Fruit fly (Drosophila melanogaster) whole organism, embryonic: Measurements from ENCODE around the gene apolpp.
A peak's percentile ranks its signal among the peaks of the same experiment; 100 is the strongest.

Experiments used
- Atf-2 ChIP-seq: fragments of 200-800 bp; sonication (Bioruptor generic); optimal IDR thresholded peaks from 2 replicates; lab custom pipeline; 2016; ENCODE audit warnings: missing biosample characterization, missing genetic modification characterization
- B-H1 ChIP-seq: fragments of 200-800 bp; sonication (Bioruptor generic); IDR thresholded peaks from 3 replicates; pipeline ENCODE4 v1.3.6; 2022; ENCODE audit warnings: missing biosample characterization, missing genetic modification characterization
- CG10321 ChIP-seq: fragments of 200-800 bp; sonication (Bioruptor generic); IDR thresholded peaks from 2 replicates; pipeline ENCODE4 v1.3.6; 2022; ENCODE audit warnings: missing biosample characterization, missing genetic modification characterization
- CG11723 ChIP-seq: fragments of 200-800 bp; sonication (Bioruptor generic); optimal IDR thresholded peaks from 2 replicates; lab custom pipeline; 2017; ENCODE audit warnings: missing biosample characterization, mild to moderate bottlenecking, missing genetic modification characterization
- CG12391 ChIP-seq: fragments of 200-800 bp; sonication (Bioruptor generic); optimal IDR thresholded peaks from 3 replicates; lab custom pipeline; 2018; ENCODE audit warnings: missing biosample characterization, mild to moderate bottlenecking, missing genetic modification characterization, moderate library complexity
- CG14710 ChIP-seq: fragments of 200-800 bp; sonication (Bioruptor generic); optimal IDR thresholded peaks from 3 replicates; lab custom pipeline; 2019; ENCODE audit warnings: missing biosample characterization, mild to moderate bottlenecking, missing genetic modification characterization, moderate library complexity
- CG15011 ChIP-seq: fragments of 200-800 bp; sonication (Bioruptor generic); optimal IDR thresholded peaks from 3 replicates; lab custom pipeline; 2018; ENCODE audit warnings: missing biosample characterization, mild to moderate bottlenecking, missing genetic modification characterization
- CG15601 ChIP-seq: fragments of 200-800 bp; sonication (Bioruptor generic); optimal IDR thresholded peaks from 3 replicates; lab custom pipeline; 2019; ENCODE audit warnings: missing biosample characterization, mild to moderate bottlenecking, missing genetic modification characterization, moderate library complexity
- CG16779 ChIP-seq: fragments of 200-800 bp; sonication (Bioruptor generic); IDR thresholded peaks from 2 replicates; pipeline ENCODE4 v1.3.6; 2022; ENCODE audit warnings: missing biosample characterization, missing genetic modification characterization
- CG16863 ChIP-seq: fragments of 200-800 bp; sonication (Bioruptor generic); optimal IDR thresholded peaks from 3 replicates; lab custom pipeline; 2016; ENCODE audit warnings: missing biosample characterization, missing genetic modification characterization
- CG17361 ChIP-seq: fragments of 200-800 bp; sonication (Bioruptor generic); IDR thresholded peaks from 3 replicates; pipeline ENCODE4 v1.3.6; 2022; ENCODE audit warnings: missing biosample characterization, missing genetic modification characterization
- CG17912 ChIP-seq: fragments of 200-800 bp; sonication (Bioruptor generic); optimal IDR thresholded peaks from 2 replicates; lab custom pipeline; 2018; ENCODE audit warnings: missing biosample characterization, mild to moderate bottlenecking, missing genetic modification characterization
- CG2875 ChIP-seq: fragments of 200-800 bp; sonication (Bioruptor generic); optimal IDR thresholded peaks from 2 replicates; lab custom pipeline; 2017; ENCODE audit warnings: missing biosample characterization, mild to moderate bottlenecking, missing genetic modification characterization, missing genetic modification reagents
- CG3065 ChIP-seq: fragments of 200-800 bp; sonication (Bioruptor generic); optimal IDR thresholded peaks from 2 replicates; lab custom pipeline; 2016; ENCODE audit warnings: missing biosample characterization, missing genetic modification characterization
- CG31365 ChIP-seq: fragments of 200-800 bp; sonication (Bioruptor generic); optimal IDR thresholded peaks from 2 replicates; lab custom pipeline; 2018; ENCODE audit warnings: missing biosample characterization, mild to moderate bottlenecking, missing genetic modification characterization
- CG32532 ChIP-seq: fragments of 200-800 bp; sonication (Bioruptor generic); IDR thresholded peaks from 2 replicates; pipeline ENCODE4 v1.3.6; 2022; ENCODE audit warnings: missing biosample characterization, missing genetic modification characterization
- CG33213 ChIP-seq: fragments of 200-800 bp; sonication (Bioruptor generic); optimal IDR thresholded peaks from 3 replicates; lab custom pipeline; 2016; ENCODE audit warnings: missing biosample characterization, missing genetic modification characterization
- CG33557 ChIP-seq: fragments of 200-800 bp; sonication (Bioruptor generic); optimal IDR thresholded peaks from 2 replicates; lab custom pipeline; 2019; ENCODE audit warnings: missing biosample characterization, mild to moderate bottlenecking, missing genetic modification characterization, moderate library complexity
- CG34376 ChIP-seq: fragments of 200-800 bp; sonication (Bioruptor generic); optimal IDR thresholded peaks from 2 replicates; lab custom pipeline; 2018; ENCODE audit warnings: missing biosample characterization, mild to moderate bottlenecking, missing genetic modification characterization
- CG4617 ChIP-seq: fragments of 200-800 bp; sonication (Bioruptor generic); optimal IDR thresholded peaks from 3 replicates; lab custom pipeline; 2016; ENCODE audit warnings: missing biosample characterization, missing genetic modification characterization, borderline replicate concordance
- CG4730 ChIP-seq: fragments of 200-800 bp; sonication (Bioruptor generic); IDR thresholded peaks from 2 replicates; pipeline ENCODE4 v1.3.6; 2022; ENCODE audit warnings: missing biosample characterization, missing genetic modification characterization
- CG6272 ChIP-seq: fragments of 200-800 bp; sonication (Bioruptor generic); IDR thresholded peaks from 2 replicates; pipeline ENCODE4 v1.3.6; 2022; ENCODE audit warnings: missing biosample characterization, missing genetic modification characterization
- CG6765 ChIP-seq: fragments of 200-800 bp; sonication (Bioruptor generic); optimal IDR thresholded peaks from 3 replicates; lab custom pipeline; 2017; ENCODE audit warnings: missing biosample characterization, mild to moderate bottlenecking, missing genetic modification characterization
- CG7357 ChIP-seq: fragments of 200-800 bp; sonication (Bioruptor generic); IDR thresholded peaks from 3 replicates; pipeline ENCODE4 v1.3.6; 2022; ENCODE audit warnings: missing biosample characterization, missing genetic modification characterization
- CG7745 ChIP-seq: fragments of 200-800 bp; sonication (Bioruptor generic); optimal IDR thresholded peaks from 2 replicates; lab custom pipeline; 2018; ENCODE audit warnings: missing biosample characterization, mild to moderate bottlenecking, missing genetic modification characterization, moderate library complexity
- Chrac-16 ChIP-seq: fragments of 200-800 bp; sonication (Bioruptor generic); optimal IDR thresholded peaks from 3 replicates; lab custom pipeline; 2016; ENCODE audit warnings: missing biosample characterization, missing genetic modification characterization
- CkIIα-i1 ChIP-seq: fragments of 200-800 bp; sonication (Bioruptor generic); IDR thresholded peaks from 2 replicates; pipeline ENCODE4 v1.3.6; 2022; ENCODE audit warnings: missing biosample characterization, missing genetic modification characterization
- ERR ChIP-seq: fragments of 200-800 bp; sonication (Bioruptor generic); optimal IDR thresholded peaks from 2 replicates; lab custom pipeline; 2016; ENCODE audit warnings: missing biosample characterization, missing genetic modification characterization
- H15 ChIP-seq: fragments of 200-800 bp; sonication (Bioruptor generic); IDR thresholded peaks from 3 replicates; pipeline ENCODE4 v1.3.6; 2022; ENCODE audit warnings: missing biosample characterization, missing genetic modification characterization
- H2.0 ChIP-seq: fragments of 200-800 bp; sonication (Bioruptor generic); IDR thresholded peaks from 2 replicates; pipeline ENCODE4 v1.3.6; 2022; ENCODE audit warnings: missing biosample characterization, missing genetic modification characterization
- Hr3 ChIP-seq: fragments of 200-800 bp; sonication (Bioruptor generic); optimal IDR thresholded peaks from 3 replicates; lab custom pipeline; 2016; ENCODE audit warnings: missing biosample characterization, missing genetic modification characterization
- Lim3 ChIP-seq: fragments of 200-800 bp; sonication (Bioruptor generic); IDR thresholded peaks from 2 replicates; pipeline ENCODE4 v1.3.6; 2022; ENCODE audit warnings: missing biosample characterization, missing genetic modification characterization
- MBD-R2 ChIP-seq: fragments of 200-800 bp; sonication (Bioruptor generic); IDR thresholded peaks from 2 replicates; pipeline ENCODE4 v1.3.6; 2022; ENCODE audit warnings: missing biosample characterization, missing genetic modification characterization
- Rx ChIP-seq: fragments of 200-800 bp; sonication (Bioruptor generic); IDR thresholded peaks from 2 replicates; pipeline ENCODE4 v1.3.6; 2022; ENCODE audit warnings: missing biosample characterization, missing genetic modification characterization
- Taf1 ChIP-seq: fragments of 200-800 bp; sonication (Bioruptor generic); IDR thresholded peaks from 2 replicates; pipeline ENCODE4 v1.3.6; 2022; ENCODE audit warnings: missing biosample characterization, missing genetic modification characterization
- Xrp1 ChIP-seq: fragments of 200-800 bp; sonication (Bioruptor generic); IDR thresholded peaks from 2 replicates; pipeline ENCODE4 v1.3.6; 2022; ENCODE audit warnings: missing biosample characterization, missing genetic modification characterization
- amos ChIP-seq: fragments of 200-800 bp; sonication (Bioruptor generic); IDR thresholded peaks from 2 replicates; pipeline ENCODE4 v1.3.6; 2022; ENCODE audit warnings: missing biosample characterization, missing genetic modification characterization; ENCODE audit not compliant: partially characterized antibody
- ap ChIP-seq: fragments of 200-800 bp; sonication (Bioruptor generic); IDR thresholded peaks from 2 replicates; pipeline ENCODE4 v1.3.6; 2022; ENCODE audit warnings: missing biosample characterization, missing genetic modification characterization
- bab2 ChIP-seq: fragments of 200-800 bp; sonication (Bioruptor generic); optimal IDR thresholded peaks from 2 replicates; lab custom pipeline; 2016; ENCODE audit warnings: missing biosample characterization, missing genetic modification characterization
- cad ChIP-seq: fragments of >200 bp; optimal IDR thresholded peaks from 2 replicates; lab custom pipeline; 2017; ENCODE audit warnings: missing biosample characterization, missing genetic modification characterization
- dm ChIP-seq: fragments of 200-800 bp; sonication (Bioruptor generic); optimal IDR thresholded peaks from 3 replicates; lab custom pipeline; 2016; ENCODE audit warnings: missing biosample characterization, missing genetic modification characterization
- dmrt11E ChIP-seq: fragments of 200-800 bp; sonication (Bioruptor generic); optimal IDR thresholded peaks from 3 replicates; lab custom pipeline; 2018; ENCODE audit warnings: missing biosample characterization, mild to moderate bottlenecking, missing genetic modification characterization, moderate library complexity
- fd64A ChIP-seq: fragments of 200-800 bp; sonication (Bioruptor generic); optimal IDR thresholded peaks from 3 replicates; lab custom pipeline; 2018; ENCODE audit warnings: missing biosample characterization, mild to moderate bottlenecking, missing genetic modification characterization
- jigr1 ChIP-seq: fragments of 200-800 bp; sonication (Bioruptor generic); IDR thresholded peaks from 3 replicates; pipeline ENCODE4 v1.3.6; 2022; ENCODE audit warnings: missing biosample characterization, missing genetic modification characterization
- jing ChIP-seq: fragments of 200-800 bp; sonication (Bioruptor generic); optimal IDR thresholded peaks from 2 replicates; lab custom pipeline; 2018; ENCODE audit warnings: missing biosample characterization, mild to moderate bottlenecking, missing genetic modification characterization
- knrl ChIP-seq: fragments of 200-800 bp; sonication (Bioruptor generic); IDR thresholded peaks from 3 replicates; pipeline ENCODE4 v1.3.6; 2022; ENCODE audit warnings: missing biosample characterization, missing genetic modification characterization; ENCODE audit not compliant: partially characterized antibody
- lab ChIP-seq: fragments of 200-800 bp; sonication (Bioruptor generic); optimal IDR thresholded peaks from 3 replicates; lab custom pipeline; 2017; ENCODE audit warnings: missing biosample characterization, missing genetic modification characterization, mild to moderate bottlenecking, moderate library complexity, missing genetic modification reagents
- peb ChIP-seq: fragments of 200-800 bp; sonication (Bioruptor generic); IDR thresholded peaks from 2 replicates; pipeline ENCODE4 v1.3.6; 2022; ENCODE audit warnings: missing biosample characterization, missing genetic modification characterization
- slp2 ChIP-seq: fragments of 200-800 bp; sonication (Bioruptor generic); optimal IDR thresholded peaks from 2 replicates; lab custom pipeline; 2016; ENCODE audit warnings: missing biosample characterization, missing genetic modification characterization
- ssp ChIP-seq: fragments of 200-800 bp; sonication (Bioruptor generic); IDR thresholded peaks from 2 replicates; pipeline ENCODE4 v1.3.6; 2022; ENCODE audit warnings: missing biosample characterization, missing genetic modification characterization
- sug ChIP-seq: fragments of 200-800 bp; optimal IDR thresholded peaks from 2 replicates; lab custom pipeline; 2019; ENCODE audit warnings: missing biosample characterization, mild to moderate bottlenecking, missing genetic modification characterization, moderate library complexity

The apolpp gene

DNA sequence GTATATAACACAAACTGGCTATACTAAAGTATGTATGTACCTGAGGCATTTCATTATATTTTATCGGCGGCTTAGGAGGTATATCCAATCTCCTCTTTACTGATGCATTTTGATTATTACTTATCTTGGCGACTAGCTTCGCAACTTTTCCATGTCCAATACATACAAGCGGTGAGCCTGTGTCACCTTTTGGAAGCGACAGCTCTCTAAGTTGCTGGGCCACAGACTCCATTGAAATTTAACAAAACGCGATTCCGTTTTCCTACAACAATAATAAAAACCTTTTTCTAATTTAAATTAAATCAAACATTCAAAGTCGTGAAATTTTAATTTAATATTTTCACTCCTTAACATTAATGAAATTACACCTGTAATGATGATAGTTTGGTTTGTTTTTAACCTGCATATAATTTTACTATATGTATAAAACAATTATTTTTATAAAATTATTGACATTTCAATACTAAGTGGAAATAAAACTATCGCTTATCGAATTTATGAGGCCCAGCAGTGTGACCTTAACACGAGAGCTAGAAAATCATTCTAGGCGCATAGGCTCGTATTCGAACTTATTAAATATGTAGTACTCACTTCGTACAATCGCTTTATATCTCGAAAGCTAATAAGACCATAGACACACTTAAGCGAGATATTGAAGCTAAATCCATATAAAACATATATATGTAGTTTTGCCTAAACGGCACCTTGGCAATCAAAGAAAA lies at the start of gene apolpp (continued):
- no peak for TF ChIP-seq CG34376 (GFP tag; lab: Kevin White, UChicago)
- no peak for TF ChIP-seq CG17912
- TF ChIP-seq CG11723 (GFP tag; lab: Kevin White, UChicago) = peak; percentile 97
- no peak for TF ChIP-seq Atf-2 (GFP tag; lab: Kevin White, UChicago)
- no peak for TF ChIP-seq knrl (GFP tag; lab: Robert Waterston, UW)
- TF ChIP-seq CG15011 (GFP tag; lab: Kevin White, UChicago) = no peak
- peak; percentile 14; the same call in 1 of the 2 replicates for TF ChIP-seq MBD-R2 (GFP tag; lab: Robert Waterston, UW)
- no peak for TF ChIP-seq bab2 (GFP tag; lab: Kevin White, UChicago)
- no peak for TF ChIP-seq CG16863 (GFP tag; lab: Kevin White, UChicago)
- TF ChIP-seq CG16779 (GFP tag; lab: Robert Waterston, UW) = no peak
- peak; percentile 64 for TF ChIP-seq CG14710 (tag; lab: Kevin White, UChicago)
- TF ChIP-seq Taf1 (GFP tag; lab: Robert Waterston, UW) = no peak
- TF ChIP-seq CG6765 (GFP tag; lab: Kevin White, UChicago) = no peak
- no peak for TF ChIP-seq Lim3
- TF ChIP-seq Hr3 (GFP tag; lab: Kevin White, UChicago) = no peak
- no peak for TF ChIP-seq B-H1 (GFP tag; lab: Robert Waterston, UW)
- TF ChIP-seq CG7745 (tag; lab: Kevin White, UChicago) = no peak
- TF ChIP-seq dm (GFP tag; lab: Kevin White, UChicago) = no peak
- no peak for TF ChIP-seq CkIIα-i1 (GFP tag; lab: Robert Waterston, UW)
- TF ChIP-seq CG31365 = no peak
- no peak for TF ChIP-seq dmrt11E (tag; lab: Kevin White, UChicago)
- no peak for TF ChIP-seq ERR (GFP tag; lab: Kevin White, UChicago)
- TF ChIP-seq fd64A (GFP tag; lab: Kevin White, UChicago) = no peak
- no peak for TF ChIP-seq ap (GFP tag; lab: Robert Waterston, UW)
- no peak for TF ChIP-seq Chrac-16 (GFP tag; lab: Kevin White, UChicago)
- TF ChIP-seq Xrp1 (GFP tag; lab: Robert Waterston, UW) = no peak
- no peak for TF ChIP-seq H15 (GFP tag; lab: Robert Waterston, UW)
- TF ChIP-seq CG33557 (GFP tag; lab: Kevin White, UChicago) = no peak
- no peak for TF ChIP-seq CG3065
- no peak for TF ChIP-seq CG4730 (GFP tag; lab: Robert Waterston, UW)
- peak; percentile 55 for TF ChIP-seq CG12391 (tag; lab: Kevin White, UChicago)
- no peak for TF ChIP-seq CG15601 (tag; lab: Kevin White, UChicago)
- TF ChIP-seq ssp = peak; percentile 100
- peak; percentile 59 for TF ChIP-seq CG4617 (GFP tag; lab: Kevin White, UChicago)
- no peak for TF ChIP-seq cad (GFP tag; lab: Kevin White, UChicago)
- TF ChIP-seq amos (GFP tag; lab: Robert Waterston, UW) = no peak
- peak; percentile 76 for TF ChIP-seq CG33213 (GFP tag; lab: Kevin White, UChicago)
- no peak for TF ChIP-seq CG6272 (GFP tag; lab: Robert Waterston, UW)
- TF ChIP-seq peb (GFP tag; lab: Robert Waterston, UW) = no peak
- no peak for TF ChIP-seq jigr1 (GFP tag; lab: Robert Waterston, UW)
- TF ChIP-seq CG7357 (GFP tag; lab: Robert Waterston, UW) = peak; percentile 98
- TF ChIP-seq H2.0 (GFP tag; lab: Robert Waterston, UW) = no peak
- TF ChIP-seq Rx (GFP tag; lab: Robert Waterston, UW) = no peak
- no peak for TF ChIP-seq lab (GFP tag; lab: Kevin White, UChicago)
- TF ChIP-seq CG10321 (GFP tag; lab: Robert Waterston, UW) = no peak
- peak; percentile 68 for TF ChIP-seq CG17361 (GFP tag; lab: Robert Waterston, UW)
- peak; percentile 19 for TF ChIP-seq sug (tag; lab: Kevin White, UChicago)
- TF ChIP-seq CG32532 (GFP tag; lab: Robert Waterston, UW) = no peak
- TF ChIP-seq jing (GFP tag; lab: Kevin White, UChicago) = no peak
- no peak for TF ChIP-seq slp2 (GFP tag; lab: Kevin White, UChicago)
- no peak for TF ChIP-seq CG2875 (GFP tag; lab: Kevin White, UChicago)
